Worm (Caenorhabditis elegans) whole organism, late embryonic: ENCODE measurements around the gene C31H2.14.

Source experiments
- C38D4.7 ChIP-seq: fragments of 200-800 bp; sonication (Bioruptor generic); optimal IDR thresholded peaks from 2 replicates; lab custom pipeline; 2018; ENCODE audit warnings: mild to moderate bottlenecking, missing genetic modification characterization, moderate library complexity, missing compliant biosample characterization
- K02D7.2 ChIP-seq: sonication (generic microtip); optimal IDR thresholded peaks from 2 replicates; lab custom pipeline; 2017; ENCODE audit warnings: mild to moderate bottlenecking, missing genetic modification characterization, missing compliant biosample characterization
- Y22D7AL.16 ChIP-seq: sonication (generic microtip); optimal IDR thresholded peaks from 2 replicates; lab custom pipeline; 2016; ENCODE audit warnings: missing genetic modification characterization, missing compliant biosample characterization
- ahr-1 ChIP-seq: sonication (generic microtip); optimal IDR thresholded peaks from 2 replicates; lab custom pipeline; 2016; ENCODE audit warnings: missing genetic modification characterization, missing compliant biosample characterization
- ceh-14 ChIP-seq: sonication (generic microtip); optimal IDR thresholded peaks from 2 replicates; lab custom pipeline; 2016; ENCODE audit warnings: missing genotype, missing genetic modification characterization, missing compliant biosample characterization
- ceh-19 ChIP-seq: fragments of 200-800 bp; sonication (Bioruptor generic); optimal IDR thresholded peaks from 2 replicates; lab custom pipeline; 2018; ENCODE audit warnings: mild to moderate bottlenecking, missing genetic modification characterization, missing compliant biosample characterization
- ceh-2 ChIP-seq: sonication (generic microtip); optimal IDR thresholded peaks from 2 replicates; lab custom pipeline; 2016; ENCODE audit warnings: missing genotype, missing genetic modification characterization, missing compliant biosample characterization
- ceh-22 ChIP-seq: sonication (generic microtip); optimal IDR thresholded peaks from 2 replicates; lab custom pipeline; 2017; ENCODE audit warnings: missing biosample characterization, missing genetic modification characterization
- ceh-24 ChIP-seq: sonication (generic microtip); optimal IDR thresholded peaks from 2 replicates; lab custom pipeline; 2016; ENCODE audit warnings: mild to moderate bottlenecking, missing genetic modification characterization, missing compliant biosample characterization
- ceh-30 ChIP-seq: fragments of 150-350 bp; optimal IDR thresholded peaks from 2 replicates; lab custom pipeline; 2014; ENCODE audit warnings: missing biosample characterization, missing genetic modification characterization
- ceh-31 ChIP-seq: sonication (generic microtip); optimal IDR thresholded peaks from 2 replicates; lab custom pipeline; 2016; ENCODE audit warnings: missing genetic modification characterization, missing compliant biosample characterization
- ceh-34 ChIP-seq: sonication (generic microtip); optimal IDR thresholded peaks from 2 replicates; lab custom pipeline; 2016; ENCODE audit warnings: mild to moderate bottlenecking, missing genetic modification characterization, missing compliant biosample characterization
- ceh-45 ChIP-seq: fragments of 200-800 bp; sonication (Bioruptor generic); IDR thresholded peaks from 2 replicates; pipeline ENCODE4 v1.3.6; 2022; ENCODE audit warnings: missing genetic modification reagents, missing genetic modification characterization, missing compliant biosample characterization
- ceh-48 ChIP-seq: sonication (generic microtip); optimal IDR thresholded peaks from 2 replicates; lab custom pipeline; 2016; ENCODE audit warnings: missing genetic modification characterization, inconsistent platforms, missing compliant biosample characterization
- ceh-9 ChIP-seq: sonication (generic microtip); optimal IDR thresholded peaks from 2 replicates; lab custom pipeline; 2016; ENCODE audit warnings: mild to moderate bottlenecking, missing genetic modification characterization, inconsistent platforms, missing compliant biosample characterization
- che-1 ChIP-seq: sonication (generic microtip); optimal IDR thresholded peaks from 2 replicates; lab custom pipeline; 2016; ENCODE audit warnings: mild to moderate bottlenecking, missing genetic modification characterization, missing compliant biosample characterization
- elt-2 ChIP-seq: sonication (generic microtip); optimal IDR thresholded peaks from 2 replicates; lab custom pipeline; 2016; ENCODE audit warnings: missing genetic modification reagents, missing genetic modification characterization, missing compliant biosample characterization
- elt-4 ChIP-seq: sonication (generic microtip); optimal IDR thresholded peaks from 2 replicates; lab custom pipeline; 2016; ENCODE audit warnings: missing genetic modification characterization, missing compliant biosample characterization
- fax-1 ChIP-seq: sonication (generic microtip); optimal IDR thresholded peaks from 2 replicates; lab custom pipeline; 2016; ENCODE audit warnings: missing genotype, missing genetic modification characterization, missing compliant biosample characterization
- fkh-10 ChIP-seq: fragments of 150-350 bp; optimal IDR thresholded peaks from 2 replicates; lab custom pipeline; 2014; ENCODE audit warnings: missing biosample characterization, missing genetic modification reagents, missing genetic modification characterization
- gmeb-2 ChIP-seq: sonication (generic microtip); optimal IDR thresholded peaks from 2 replicates; lab custom pipeline; 2016; ENCODE audit warnings: missing genetic modification characterization, inconsistent platforms, missing compliant biosample characterization
- hlh-30 ChIP-seq: sonication (generic microtip); optimal IDR thresholded peaks from 2 replicates; lab custom pipeline; 2017; ENCODE audit warnings: antibody characterized with exemption, missing genetic modification characterization, missing compliant biosample characterization; ENCODE audit not compliant: insufficient read depth
- lin-11 ChIP-seq: fragments of 200-800 bp; sonication (Bioruptor generic); optimal IDR thresholded peaks from 2 replicates; lab custom pipeline; 2018; ENCODE audit warnings: mild to moderate bottlenecking, missing genetic modification characterization, missing compliant biosample characterization
- mec-3 ChIP-seq: sonication (generic microtip); optimal IDR thresholded peaks from 2 replicates; lab custom pipeline; 2016; ENCODE audit warnings: borderline replicate concordance, missing genetic modification characterization, missing compliant biosample characterization
- nhr-11 ChIP-seq: fragments of 150-350 bp; optimal IDR thresholded peaks from 2 replicates; lab custom pipeline; 2014; ENCODE audit warnings: missing biosample characterization, missing genetic modification characterization
- nhr-232 ChIP-seq: sonication (generic microtip); optimal IDR thresholded peaks from 2 replicates; lab custom pipeline; 2016; ENCODE audit warnings: missing genetic modification characterization, missing compliant biosample characterization
- npax-4 ChIP-seq: sonication (generic microtip); optimal IDR thresholded peaks from 2 replicates; lab custom pipeline; 2016; ENCODE audit warnings: missing genetic modification characterization, missing compliant biosample characterization
- odd-2 ChIP-seq: sonication (generic microtip); optimal IDR thresholded peaks from 2 replicates; lab custom pipeline; 2017; ENCODE audit warnings: antibody characterized with exemption, mild to moderate bottlenecking, missing genetic modification characterization, missing compliant biosample characterization
- pag-3 ChIP-seq: sonication (generic microtip); optimal IDR thresholded peaks from 2 replicates; lab custom pipeline; 2016; ENCODE audit warnings: missing compliant biosample characterization, missing genetic modification characterization, borderline replicate concordance
- pat-9 ChIP-seq: fragments of 200-800 bp; sonication (Bioruptor generic); optimal IDR thresholded peaks from 2 replicates; lab custom pipeline; 2018; ENCODE audit warnings: mild to moderate bottlenecking, missing genetic modification characterization, moderate library complexity, missing compliant biosample characterization
- pha-2 ChIP-seq: sonication (generic microtip); optimal IDR thresholded peaks from 2 replicates; lab custom pipeline; 2017; ENCODE audit warnings: mild to moderate bottlenecking, missing genetic modification characterization, missing compliant biosample characterization
- pqm-1 ChIP-seq: sonication (generic microtip); optimal IDR thresholded peaks from 2 replicates; lab custom pipeline; 2016; ENCODE audit warnings: missing genetic modification characterization, missing compliant biosample characterization
- sdc-2 ChIP-seq: sonication (generic microtip); optimal IDR thresholded peaks from 2 replicates; lab custom pipeline; 2016; ENCODE audit warnings: missing genotype, missing genetic modification characterization, missing compliant biosample characterization
- sox-2 ChIP-seq: fragments of 200-800 bp; sonication (Bioruptor generic); IDR thresholded peaks from 2 replicates; pipeline ENCODE4 v1.3.6; 2022; ENCODE audit warnings: missing genetic modification reagents, missing genetic modification characterization, missing compliant biosample characterization
- sox-4 ChIP-seq: sonication (generic microtip); optimal IDR thresholded peaks from 2 replicates; lab custom pipeline; 2017; ENCODE audit warnings: mild to moderate bottlenecking, missing genetic modification characterization, inconsistent platforms, missing compliant biosample characterization
- tbx-7 ChIP-seq: sonication (generic microtip); optimal IDR thresholded peaks from 2 replicates; lab custom pipeline; 2016; ENCODE audit warnings: missing genotype, missing genetic modification characterization, missing compliant biosample characterization
- ttx-3 ChIP-seq: sonication (generic microtip); optimal IDR thresholded peaks from 2 replicates; lab custom pipeline; 2016; ENCODE audit warnings: missing genetic modification reagents, missing genetic modification characterization, missing compliant biosample characterization
- unc-3 ChIP-seq, 2 experiments: fragments of 200-800 bp in 1 of 2; sonication (Bioruptor generic) in 1 of 2; sonication (generic microtip) in 1 of 2; conservative IDR thresholded peaks in 1 of 2; optimal IDR thresholded peaks in 1 of 2; 2 replicates each; pipeline versions ENCODE4 v1.3.6 to Lab custom; 2016 to 2022; ENCODE audit warnings: missing compliant biosample characterization in 2 of 2, missing genetic modification characterization in 2 of 2, missing genetic modification reagents in 1 of 2
- unc-86 ChIP-seq: sonication (generic microtip); optimal IDR thresholded peaks from 2 replicates; lab custom pipeline; 2016; ENCODE audit warnings: missing genetic modification characterization, missing compliant biosample characterization

Gene C31H2.14

DNA sequence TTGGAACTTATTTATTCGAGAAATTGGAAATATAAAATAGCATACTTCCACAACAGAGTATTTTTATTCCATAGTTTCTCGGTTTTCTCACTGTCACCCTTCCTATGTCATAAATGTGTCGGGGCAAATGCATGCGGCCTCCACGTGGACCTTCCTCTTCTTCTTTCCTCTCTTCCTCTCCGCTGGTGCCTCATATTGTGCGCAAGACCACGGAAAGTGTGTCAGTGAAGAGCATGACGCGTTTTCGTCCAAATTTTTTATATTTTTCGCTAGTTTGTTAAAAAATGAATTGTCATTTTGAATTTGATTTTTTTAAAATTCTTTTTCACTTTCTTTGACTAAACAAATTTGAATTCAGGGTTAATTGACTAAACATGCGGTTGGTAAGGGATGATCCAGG, 17.0 kb downstream of the C31H2.14 start, which contains the start of gene mans-3 (continued):
- TF ChIP-seq ceh-30 (tag; lab: Kevin White, UChicago) (no peak), sox-2 (GFP tag; lab: Robert Waterston, UW) (no peak), K02D7.2 (tag; lab: Kevin White, UChicago) (no peak), ttx-3 (tag; lab: Kevin White, UChicago) (peak; percentile 74), ceh-2 (tag; lab: Kevin White, UChicago) (peak; percentile 51), ceh-22 (tag; lab: Kevin White, UChicago) (no peak), C38D4.7 (no peak), ceh-24 (tag; lab: Kevin White, UChicago) (peak; percentile 41), npax-4 (tag; lab: Kevin White, UChicago) (peak; percentile 22), fax-1 (tag; lab: Kevin White, UChicago) (peak; percentile 34), fkh-10 (GFP tag; lab: Kevin White, UChicago) (no peak)

ce11 chrX:5168770-5169169, 20.8 kb downstream of the C31H2.14 start:
- TF ChIP-seq nhr-11 (tag; lab: Kevin White, UChicago) (no peak), ceh-45 (GFP tag; lab: Robert Waterston, UW) (no peak), mec-3 (tag; lab: Kevin White, UChicago) (no peak), che-1 (tag; lab: Kevin White, UChicago) (no peak), ceh-31 (tag; lab: Kevin White, UChicago) (no peak), Y22D7AL.16 (tag; lab: Kevin White, UChicago) (no peak), pag-3 (tag; lab: Kevin White, UChicago) (no peak), ttx-3 (tag; lab: Kevin White, UChicago) (no peak), ceh-24 (tag; lab: Kevin White, UChicago) (no peak), elt-2 (tag; lab: Kevin White, UChicago) (no peak), gmeb-2 (tag; lab: Kevin White, UChicago) (no peak), lin-11 (no peak), ceh-19 (GFP tag; lab: Kevin White, UChicago) (no peak), nhr-232 (tag; lab: Kevin White, UChicago) (no peak), ceh-22 (tag; lab: Kevin White, UChicago) (no peak), unc-3 (GFP tag; conservative IDR thresholded peaks at IDR 0.05; lab: Robert Waterston, UW) (no peak), unc-3 (tag; optimal IDR thresholded peaks at IDR 0.05; lab: Kevin White, UChicago) (no peak), sdc-2 (tag; lab: Kevin White, UChicago) (no peak), ceh-14 (tag; lab: Kevin White, UChicago) (no peak)

DNA sequence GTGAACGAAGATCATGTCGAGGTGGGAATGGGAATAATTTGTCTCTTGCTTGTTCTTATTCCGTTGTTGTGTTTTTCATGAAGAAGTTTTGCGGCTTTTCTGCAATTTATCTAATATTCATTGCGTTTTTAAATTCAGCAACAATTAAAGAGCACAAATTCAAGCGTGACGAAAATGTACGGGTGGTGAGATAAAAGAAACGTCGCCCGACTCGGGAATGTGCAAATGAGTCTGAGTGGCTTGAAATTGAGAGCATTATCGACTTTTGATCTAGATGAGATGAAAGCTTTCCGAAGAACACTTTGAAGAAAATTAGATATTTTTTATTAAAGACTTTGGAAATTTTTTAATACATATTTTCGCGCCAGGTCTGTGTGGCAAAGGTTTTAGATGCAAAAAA, 23.1 kb downstream of the C31H2.14 start, which contains the start of gene T03G11.10:
Gene T03G11.10 (minus strand): TSS at position 101 of the 400 bp plus-strand sequence.
- TF ChIP-seq odd-2 (no peak), ceh-19 (GFP tag; lab: Kevin White, UChicago) (no peak), che-1 (tag; lab: Kevin White, UChicago) (no peak), ceh-9 (tag; lab: Kevin White, UChicago) (no peak), pqm-1 (tag; lab: Kevin White, UChicago) (no peak), tbx-7 (tag; lab: Kevin White, UChicago) (no peak), ceh-31 (tag; lab: Kevin White, UChicago) (no peak), pha-2 (tag; lab: Kevin White, UChicago) (no peak), ahr-1 (tag; lab: Kevin White, UChicago) (no peak), hlh-30 (no peak), unc-86 (tag; lab: Kevin White, UChicago) (no peak), sox-4 (tag; lab: Kevin White, UChicago) (no peak)

DNA sequence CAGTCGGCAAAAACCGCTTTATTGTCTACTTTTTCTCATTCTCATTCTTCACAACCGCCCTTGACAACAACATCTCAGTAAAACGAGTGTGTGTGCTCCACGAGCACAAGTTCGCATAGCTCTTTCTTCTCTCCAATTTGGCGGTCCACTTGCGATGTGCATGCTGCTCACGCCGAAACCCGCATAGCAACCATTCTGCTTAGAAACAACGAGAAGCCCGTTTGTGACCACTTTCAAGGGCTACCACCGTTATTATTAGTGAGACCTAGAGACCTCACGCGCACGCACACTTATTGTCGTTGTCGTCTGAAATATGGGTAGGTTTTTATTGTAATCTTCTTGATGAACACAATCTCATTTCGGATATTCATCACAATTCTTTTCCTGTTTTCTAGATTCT, 26.2 kb downstream of the C31H2.14 start, which contains the start of gene zchc-1A:
Gene zchc-1A (plus strand): TSS at position 114 of the 400 bp plus-strand sequence.
- TF ChIP-seq ceh-14 (tag; lab: Kevin White, UChicago) (no peak), odd-2 (no peak), pha-2 (tag; lab: Kevin White, UChicago) (no peak), ceh-34 (tag; lab: Kevin White, UChicago) (no peak), C38D4.7 (no peak), nhr-11 (tag; lab: Kevin White, UChicago) (no peak), elt-4 (tag; lab: Kevin White, UChicago) (no peak), pat-9 (tag; lab: Kevin White, UChicago) (no peak), ceh-31 (tag; lab: Kevin White, UChicago) (no peak), ceh-48 (tag; lab: Kevin White, UChicago) (no peak)
